Worm (Caenorhabditis elegans) whole organism, L4 larva: ENCODE data around the gene cysl-3.

Experiments
- ZK546.5 ChIP-seq, 2 experiments: sonication (generic microtip); optimal IDR thresholded peaks; 2 replicates each; lab custom pipeline; 2017; ENCODE audit warnings: missing biosample characterization in 2 of 2, missing genetic modification characterization in 2 of 2
- ceh-32 ChIP-seq: sonication (generic microtip); optimal IDR thresholded peaks from 2 replicates; lab custom pipeline; 2016; ENCODE audit warnings: mild to moderate bottlenecking, missing genetic modification characterization, missing compliant biosample characterization; ENCODE audit not compliant: poor library complexity
- jun-1 ChIP-seq: fragments of 150-350 bp; optimal IDR thresholded peaks from 2 replicates; lab custom pipeline; 2014; ENCODE audit warnings: missing biosample characterization, missing genetic modification reagents, missing genetic modification characterization
- lin-15B ChIP-seq: fragments of 150-350 bp; sonication (generic microtip); optimal IDR thresholded peaks from 3 replicates; lab custom pipeline; 2014; ENCODE audit warnings: missing biosample characterization, missing genetic modification characterization
- lin-39 ChIP-seq: fragments of 150-350 bp; optimal IDR thresholded peaks from 2 replicates; lab custom pipeline; 2014; ENCODE audit warnings: missing biosample characterization, missing genetic modification reagents, missing genetic modification characterization
- lsy-2 ChIP-seq, 2 experiments: fragments of 150-350 bp in 1 of 2; sonication (generic microtip) in 1 of 2; optimal IDR thresholded peaks; 2 replicates each; lab custom pipeline; 2014 to 2017; ENCODE audit warnings: missing biosample characterization in 2 of 2, missing genetic modification characterization in 2 of 2
- mdl-1 ChIP-seq, 2 experiments: fragments of 150-350 bp in 1 of 2; sonication (generic microtip) in 1 of 2; optimal IDR thresholded peaks; 2 replicates each; lab custom pipeline; 2014 to 2017; ENCODE audit warnings: missing biosample characterization in 2 of 2, missing genetic modification characterization in 2 of 2
- mxl-2 ChIP-seq: fragments of 200-800 bp; sonication (Bioruptor generic); conservative IDR thresholded peaks from 2 replicates; pipeline ENCODE4 v1.3.6; 2022; ENCODE audit warnings: missing genetic modification reagents, missing genetic modification characterization, missing compliant biosample characterization
- rbr-2 ChIP-seq: sonication (generic microtip); optimal IDR thresholded peaks from 2 replicates; lab custom pipeline; 2016; ENCODE audit warnings: missing genotype, missing genetic modification characterization, missing compliant biosample characterization
- sdz-12 ChIP-seq: fragments of 200-800 bp; sonication (Bioruptor generic); optimal IDR thresholded peaks from 2 replicates; lab custom pipeline; 2018; ENCODE audit warnings: mild to moderate bottlenecking, missing genetic modification characterization, missing compliant biosample characterization
- unc-39 ChIP-seq: sonication (generic microtip); optimal IDR thresholded peaks from 2 replicates; lab custom pipeline; 2017; ENCODE audit warnings: missing biosample characterization, missing genetic modification characterization

- no peak for TF ChIP-seq lin-39
- TF ChIP-seq ceh-32 (tag; lab: Kevin White, UChicago): no peak
- TF ChIP-seq unc-39 (tag; lab: Kevin White, UChicago): no peak
- TF ChIP-seq lin-15B (tag; lab: Kevin White, UChicago): no peak
- TF ChIP-seq ZK546.5 (tag; optimal IDR thresholded peaks at IDR 0.05; lab: Kevin White, UChicago): no peak
- TF ChIP-seq sdz-12 (GFP tag; lab: Kevin White, UChicago): no peak
- TF ChIP-seq jun-1 (tag; lab: Kevin White, UChicago): no peak
- no peak for TF ChIP-seq rbr-2 (tag; lab: Kevin White, UChicago)
- no peak for TF ChIP-seq mxl-2 (GFP tag; lab: Robert Waterston, UW)
- no peak for TF ChIP-seq lsy-2 (tag; optimal IDR thresholded peaks at IDR 0.05; lab: Kevin White, UChicago)
- no peak for TF ChIP-seq mdl-1 (tag; optimal IDR thresholded peaks at IDR 0.05; lab: Kevin White, UChicago)
Observed at ce11 chrV:3773618-3774017, 2.3 kb downstream of the cysl-3 start.
